Worm (Caenorhabditis elegans) whole organism, L2 larva: ENCODE data around the gene srx-112.

Experiments
- C34F6.9 ChIP-seq: fragments of 150-350 bp; optimal IDR thresholded peaks from 2 replicates; lab custom pipeline; 2014; ENCODE audit warnings: missing biosample characterization, missing genetic modification characterization
- F13H6.1 ChIP-seq: sonication (generic microtip); optimal IDR thresholded peaks from 2 replicates; lab custom pipeline; 2016; ENCODE audit warnings: missing genetic modification characterization, missing compliant biosample characterization
- R02D3.7 ChIP-seq: fragments of 150-350 bp; optimal IDR thresholded peaks from 2 replicates; lab custom pipeline; 2014; ENCODE audit warnings: missing biosample characterization, missing genetic modification characterization
- Y55F3AM.14 ChIP-seq: fragments of 200-800 bp; sonication (Bioruptor generic); optimal IDR thresholded peaks from 2 replicates; lab custom pipeline; 2018; ENCODE audit warnings: mild to moderate bottlenecking, missing genetic modification characterization, missing compliant biosample characterization
- alr-1 ChIP-seq: fragments of 150-350 bp; optimal IDR thresholded peaks from 2 replicates; lab custom pipeline; 2014; ENCODE audit warnings: missing biosample characterization, missing genetic modification characterization
- aly-2 ChIP-seq: fragments of 150-350 bp; optimal IDR thresholded peaks from 2 replicates; lab custom pipeline; 2014; ENCODE audit warnings: missing biosample characterization, missing genetic modification characterization
- ama-1 ChIP-seq: fragments of 150-350 bp; optimal IDR thresholded peaks from 2 replicates; lab custom pipeline; 2018; ENCODE audit warnings: inconsistent platforms
- ceh-16 ChIP-seq: fragments of 150-350 bp; optimal IDR thresholded peaks from 2 replicates; lab custom pipeline; 2014; ENCODE audit warnings: missing biosample characterization, missing genetic modification characterization
- ceh-82 ChIP-seq: fragments of 150-350 bp; optimal IDR thresholded peaks from 2 replicates; lab custom pipeline; 2014; ENCODE audit warnings: missing biosample characterization, missing genetic modification characterization
- crh-2 ChIP-seq: sonication (generic microtip); optimal IDR thresholded peaks from 2 replicates; lab custom pipeline; 2017; ENCODE audit warnings: missing biosample characterization, missing genetic modification characterization
- dmd-4 ChIP-seq: sonication (generic microtip); optimal IDR thresholded peaks from 2 replicates; lab custom pipeline; 2017; ENCODE audit warnings: missing biosample characterization, missing genetic modification characterization
- fos-1 ChIP-seq: fragments of 150-350 bp; optimal IDR thresholded peaks from 2 replicates; lab custom pipeline; 2014; ENCODE audit warnings: missing biosample characterization, missing genetic modification characterization
- lin-11 ChIP-seq: fragments of 150-350 bp; sonication (generic microtip); optimal IDR thresholded peaks from 2 replicates; lab custom pipeline; 2014; ENCODE audit warnings: missing biosample characterization, missing genetic modification characterization, inconsistent platforms, mixed read lengths
- lin-13 ChIP-seq: fragments of 150-350 bp; optimal IDR thresholded peaks from 2 replicates; lab custom pipeline; 2014; ENCODE audit warnings: missing biosample characterization, missing genetic modification reagents, missing genetic modification characterization
- lin-39 ChIP-seq: fragments of 150-350 bp; optimal IDR thresholded peaks from 2 replicates; lab custom pipeline; 2014; ENCODE audit warnings: missing biosample characterization, missing genetic modification reagents, missing genetic modification characterization
- lsy-2 ChIP-seq, 2 experiments: fragments of 150-350 bp in 1 of 2; sonication (generic microtip) in 1 of 2; optimal IDR thresholded peaks; 2 replicates each; lab custom pipeline; 2014 to 2017; ENCODE audit warnings: missing biosample characterization in 2 of 2, missing genetic modification characterization in 2 of 2
- mab-5 ChIP-seq: fragments of 150-350 bp; optimal IDR thresholded peaks from 2 replicates; lab custom pipeline; 2014; ENCODE audit warnings: missing biosample characterization, missing genetic modification characterization
- mbf-1 ChIP-seq: sonication (generic microtip); optimal IDR thresholded peaks from 2 replicates; lab custom pipeline; 2017; ENCODE audit warnings: missing biosample characterization, missing genetic modification characterization
- mdl-1 ChIP-seq, 2 experiments: fragments of 150-350 bp in 1 of 2; sonication (generic microtip) in 1 of 2; optimal IDR thresholded peaks; 2 replicates each; lab custom pipeline; 2017; ENCODE audit warnings: missing biosample characterization in 2 of 2, missing genetic modification characterization in 2 of 2
- nhr-10 ChIP-seq: sonication (generic microtip); optimal IDR thresholded peaks from 2 replicates; lab custom pipeline; 2017; ENCODE audit warnings: missing biosample characterization, missing genetic modification characterization
- nhr-11 ChIP-seq: fragments of 150-350 bp; optimal IDR thresholded peaks from 2 replicates; lab custom pipeline; 2014; ENCODE audit warnings: missing biosample characterization, missing genetic modification characterization
- nhr-12 ChIP-seq: fragments of 150-350 bp; optimal IDR thresholded peaks from 2 replicates; lab custom pipeline; 2014; ENCODE audit warnings: missing biosample characterization, missing genetic modification characterization
- nhr-129 ChIP-seq: fragments of 150-350 bp; optimal IDR thresholded peaks from 2 replicates; lab custom pipeline; 2014; ENCODE audit warnings: missing biosample characterization, missing genetic modification characterization
- nhr-23 ChIP-seq: fragments of 150-350 bp; optimal IDR thresholded peaks from 2 replicates; lab custom pipeline; 2014; ENCODE audit warnings: missing biosample characterization, missing genetic modification reagents, missing genetic modification characterization
- nhr-237 ChIP-seq: fragments of 150-350 bp; optimal IDR thresholded peaks from 2 replicates; lab custom pipeline; 2014; ENCODE audit warnings: missing biosample characterization, missing genetic modification characterization
- nhr-25 ChIP-seq: fragments of 150-350 bp; sonication (generic microtip); optimal IDR thresholded peaks from 3 replicates; lab custom pipeline; 2014; ENCODE audit warnings: missing biosample characterization, missing genetic modification characterization
- nhr-6 ChIP-seq: fragments of 150-350 bp; optimal IDR thresholded peaks from 2 replicates; lab custom pipeline; 2014; ENCODE audit warnings: missing biosample characterization, missing genetic modification characterization
- nhr-77 ChIP-seq: fragments of 150-350 bp; optimal IDR thresholded peaks from 2 replicates; lab custom pipeline; 2014; ENCODE audit warnings: missing biosample characterization, missing genetic modification characterization
- skn-1 ChIP-seq: sonication (generic microtip); optimal IDR thresholded peaks from 2 replicates; lab custom pipeline; 2017; ENCODE audit warnings: missing biosample characterization, missing genetic modification characterization
- snpc-4 ChIP-seq: fragments of 150-350 bp; optimal IDR thresholded peaks from 2 replicates; lab custom pipeline; 2014; ENCODE audit warnings: missing biosample characterization, missing genetic modification characterization
- unc-39 ChIP-seq: fragments of 150-350 bp; optimal IDR thresholded peaks from 2 replicates; lab custom pipeline; 2014; ENCODE audit warnings: missing biosample characterization, missing genetic modification characterization
- unc-55 ChIP-seq: fragments of 150-350 bp; sonication (generic microtip); optimal IDR thresholded peaks from 3 replicates; lab custom pipeline; 2014; ENCODE audit warnings: missing biosample characterization, missing genetic modification reagents, missing genetic modification characterization
- unc-62 ChIP-seq: fragments of 150-350 bp; optimal IDR thresholded peaks from 2 replicates; lab custom pipeline; 2014; ENCODE audit warnings: missing biosample characterization, missing genetic modification reagents, missing genetic modification characterization
- zag-1 ChIP-seq: fragments of 150-350 bp; optimal IDR thresholded peaks from 2 replicates; lab custom pipeline; 2014; ENCODE audit warnings: missing biosample characterization, missing genetic modification characterization
- ztf-1 ChIP-seq: fragments of 200-800 bp; sonication (Bioruptor generic); conservative IDR thresholded peaks from 2 replicates; pipeline ENCODE4 v1.3.6; 2022; ENCODE audit warnings: missing genetic modification characterization, missing compliant biosample characterization
- ztf-11 ChIP-seq: sonication (generic microtip); optimal IDR thresholded peaks from 2 replicates; lab custom pipeline; 2017; ENCODE audit warnings: missing biosample characterization, missing genetic modification characterization
- ztf-4 ChIP-seq: fragments of 150-350 bp; optimal IDR thresholded peaks from 2 replicates; lab custom pipeline; 2014; ENCODE audit warnings: missing biosample characterization, missing genetic modification characterization

Gene srx-112

ce11 chrII:3785257-3785656 is 20.9 kb upstream of the srx-112 start, which contains the start of gene T24E12.1:
Gene T24E12.1 (plus strand): TSS chrII:3785557.
- no peak for TF ChIP-seq ama-1 (lab: Kevin White, UChicago)
- no peak for TF ChIP-seq C34F6.9 (tag; lab: Kevin White, UChicago)

ce11 chrII:3782309-3783000 is 18.1 kb upstream of the srx-112 start, which contains the start of gene T24E12.2:
Gene T24E12.2 (plus strand): TSS chrII:3782950.
- TF ChIP-seq C34F6.9 (tag; lab: Kevin White, UChicago): no peak
- no peak for TF ChIP-seq ceh-82 (tag; lab: Kevin White, UChicago)
- no peak for TF ChIP-seq alr-1 (tag; lab: Kevin White, UChicago)
- no peak for TF ChIP-seq lin-11 (tag; lab: Kevin White, UChicago)
- no peak for TF ChIP-seq aly-2 (tag; lab: Kevin White, UChicago)
- TF ChIP-seq zag-1: no peak
- no peak for TF ChIP-seq nhr-12 (tag; lab: Kevin White, UChicago)
- TF ChIP-seq lin-13 (GFP tag; lab: Kevin White, UChicago): no peak
- no peak for TF ChIP-seq mab-5 (tag; lab: Kevin White, UChicago)
- no peak for TF ChIP-seq nhr-25
- TF ChIP-seq F13H6.1 (tag; lab: Kevin White, UChicago): no peak
- TF ChIP-seq fos-1: no peak
- no peak for TF ChIP-seq unc-62 (GFP tag; lab: Kevin White, UChicago)
- TF ChIP-seq lsy-2 (tag; optimal IDR thresholded peaks at IDR 0.05; lab: Kevin White, UChicago): no peak
- no peak for TF ChIP-seq dmd-4 (tag; lab: Kevin White, UChicago)

ce11 chrII:3781238-3781637 is 16.9 kb upstream of the srx-112 start:
- no peak for TF ChIP-seq R02D3.7 (tag; lab: Kevin White, UChicago)

ce11 chrII:3779463-3779862 is 15.1 kb upstream of the srx-112 start, which contains the start of gene T24E12.11:
Gene T24E12.11 (minus strand): TSS chrII:3779563.
- no peak for TF ChIP-seq nhr-10 (tag; lab: Kevin White, UChicago)
- TF ChIP-seq ceh-82 (tag; lab: Kevin White, UChicago): no peak
- no peak for TF ChIP-seq mbf-1 (tag; lab: Kevin White, UChicago)
- TF ChIP-seq nhr-129 (tag; lab: Kevin White, UChicago): no peak
- no peak for TF ChIP-seq skn-1 (tag; lab: Kevin White, UChicago)
- no peak for TF ChIP-seq nhr-25
- TF ChIP-seq nhr-77: no peak
- no peak for TF ChIP-seq nhr-23 (tag; lab: Kevin White, UChicago)
- TF ChIP-seq lin-39: no peak
- no peak for TF ChIP-seq unc-55 (GFP tag; lab: Kevin White, UChicago)
- TF ChIP-seq lin-11 (tag; lab: Kevin White, UChicago): no peak
- no peak for TF ChIP-seq unc-39 (tag; lab: Kevin White, UChicago)

ce11 chrII:3777802-3778201 is 13.4 kb upstream of the srx-112 start:
- no peak for TF ChIP-seq nhr-129 (tag; lab: Kevin White, UChicago)
- no peak for TF ChIP-seq nhr-23 (tag; lab: Kevin White, UChicago)
- no peak for TF ChIP-seq ztf-1 (GFP tag; lab: Robert Waterston, UW)
- TF ChIP-seq C34F6.9 (tag; lab: Kevin White, UChicago): no peak
- no peak for TF ChIP-seq F13H6.1 (tag; lab: Kevin White, UChicago)
- TF ChIP-seq lin-39: no peak
- TF ChIP-seq ceh-16 (tag; lab: Kevin White, UChicago): no peak
- no peak for TF ChIP-seq ztf-4 (tag; lab: Kevin White, UChicago)
- no peak for TF ChIP-seq lin-13 (GFP tag; lab: Kevin White, UChicago)
- TF ChIP-seq nhr-25: no peak
- no peak for TF ChIP-seq zag-1
- no peak for TF ChIP-seq unc-62 (GFP tag; lab: Kevin White, UChicago)
- TF ChIP-seq mdl-1 (tag; optimal IDR thresholded peaks at IDR 0.05; lab: Kevin White, UChicago): no peak
- no peak for TF ChIP-seq nhr-6 (tag; lab: Kevin White, UChicago)
- TF ChIP-seq dmd-4 (tag; lab: Kevin White, UChicago): no peak

ce11 chrII:3775719-3776118 is 11.3 kb upstream of the srx-112 start, which contains the start of gene T24E12.3:
Gene T24E12.3 (plus strand): TSS chrII:3776019.
- TF ChIP-seq aly-2 (tag; lab: Kevin White, UChicago) (no peak), nhr-10 (tag; lab: Kevin White, UChicago) (no peak), Y55F3AM.14 (no peak), nhr-237 (no peak), crh-2 (tag; lab: Kevin White, UChicago) (no peak), snpc-4 (no peak), nhr-11 (no peak), ztf-11 (no peak), unc-62 (GFP tag; lab: Kevin White, UChicago) (no peak)
